Worm (Caenorhabditis elegans): ENCODE results near the gene cyp-35D1.
"Not testable (repeated sequence)": the region's sequence is repeated elsewhere in the genome, so short reads cannot be mapped to it uniquely, and the experiment has no call there.

The cyp-35D1 gene

ce11 chrV:16041925-16042742, 26.9 kb upstream of the cyp-35D1 start, which contains the start of the genes his-2 and his-1:
his-2 (minus strand) TSS chrV:16042283.
his-1 (plus strand) TSS chrV:16042520.
- TF ChIP-seq dao-5, him-1, W03F9.2 (tag; optimal IDR thresholded peaks at IDR 0.05): not testable (repeated sequence)

ce11 chrV:16042743-16043014, 26.4 kb upstream of the cyp-35D1 start:
- TF ChIP-seq dao-5 (tag; optimal IDR thresholded peaks at IDR 0.05) (no peak), him-1 (tag; optimal IDR thresholded peaks at IDR 0.05) (no peak)

ce11 chrV:16043686-16044085, 25.4 kb upstream of the cyp-35D1 start:
- TF ChIP-seq W03F9.2 (tag; optimal IDR thresholded peaks at IDR 0.05) (no peak), him-1 (tag; optimal IDR thresholded peaks at IDR 0.05) (no peak), dao-5 (tag; optimal IDR thresholded peaks at IDR 0.05) (no peak)

ce11 chrV:16045837-16046236, 23.2 kb upstream of the cyp-35D1 start, which contains the start of gene T10C6.15:
T10C6.15 (minus strand) TSS chrV:16045940.
- no peak for TF ChIP-seq dao-5 (tag; optimal IDR thresholded peaks at IDR 0.05)
- TF ChIP-seq him-1 (tag; optimal IDR thresholded peaks at IDR 0.05), result no peak
- no peak for TF ChIP-seq W03F9.2 (tag; optimal IDR thresholded peaks at IDR 0.05)

- TF ChIP-seq W03F9.2 (tag; optimal IDR thresholded peaks at IDR 0.05) (no peak), him-1 (tag; optimal IDR thresholded peaks at IDR 0.05) (no peak), dao-5 (tag; optimal IDR thresholded peaks at IDR 0.05) (no peak)
Observed at ce11 chrV:16046573-16046972, 22.5 kb upstream of the cyp-35D1 start, which contains the start of gene ZK285.2. ZK285.2 (plus strand) TSS chrV:16046873.

- TF ChIP-seq W03F9.2 (tag; optimal IDR thresholded peaks at IDR 0.05) (no peak), him-1 (tag; optimal IDR thresholded peaks at IDR 0.05) (no peak), dao-5 (tag; optimal IDR thresholded peaks at IDR 0.05) (no peak)
Observed at ce11 chrV:16047052-16047451, 22.0 kb upstream of the cyp-35D1 start.

ce11 chrV:16047508-16047907, 21.5 kb upstream of the cyp-35D1 start, which contains the start of gene str-198:
str-198 (plus strand) TSS chrV:16047808.
- TF ChIP-seq him-1 (tag; optimal IDR thresholded peaks at IDR 0.05), result no peak
- TF ChIP-seq dao-5 (tag; optimal IDR thresholded peaks at IDR 0.05), result no peak
- no peak for TF ChIP-seq W03F9.2 (tag; optimal IDR thresholded peaks at IDR 0.05)

- TF ChIP-seq him-1 (tag; optimal IDR thresholded peaks at IDR 0.05), result no peak
- TF ChIP-seq W03F9.2 (tag; optimal IDR thresholded peaks at IDR 0.05), result no peak
- no peak for TF ChIP-seq dao-5 (tag; optimal IDR thresholded peaks at IDR 0.05)
Observed at ce11 chrV:16049177-16049576, 19.9 kb upstream of the cyp-35D1 start, which contains the start of gene best-12. best-12 (plus strand) TSS chrV:16049477.

- TF ChIP-seq dao-5 (tag; optimal IDR thresholded peaks at IDR 0.05) (no peak), W03F9.2 (tag; optimal IDR thresholded peaks at IDR 0.05) (no peak), him-1 (tag; optimal IDR thresholded peaks at IDR 0.05) (no peak)
Observed at ce11 chrV:16053373-16053772, 15.7 kb upstream of the cyp-35D1 start, which contains the start of gene F14H3.3. F14H3.3 (minus strand) TSS chrV:16053473.

- TF ChIP-seq W03F9.2 (tag; optimal IDR thresholded peaks at IDR 0.05) (no peak), dao-5 (tag; optimal IDR thresholded peaks at IDR 0.05) (no peak), him-1 (tag; optimal IDR thresholded peaks at IDR 0.05) (no peak)
Observed at ce11 chrV:16055031-16055430, 14.0 kb upstream of the cyp-35D1 start, which contains the start of gene F14H3.4. F14H3.4 (minus strand) TSS chrV:16055072.

ce11 chrV:16057010-16057463, 12.0 kb upstream of the cyp-35D1 start, which contains the start of gene F14H3.5:
F14H3.5 (minus strand) TSS chrV:16057060.
- TF ChIP-seq W03F9.2 (tag; optimal IDR thresholded peaks at IDR 0.05) (no peak), him-1 (tag; optimal IDR thresholded peaks at IDR 0.05) (no peak), dao-5 (tag; optimal IDR thresholded peaks at IDR 0.05) (no peak)

ce11 chrV:16058872-16059271, 10.2 kb upstream of the cyp-35D1 start, which contains the start of gene F14H3.6:
F14H3.6 (minus strand) TSS chrV:16058893.
- no peak for TF ChIP-seq dao-5 (tag; optimal IDR thresholded peaks at IDR 0.05)
- no peak for TF ChIP-seq W03F9.2 (tag; optimal IDR thresholded peaks at IDR 0.05)
- TF ChIP-seq him-1 (tag; optimal IDR thresholded peaks at IDR 0.05), result no peak

ce11 chrV:16060135-16060534, 8.9 kb upstream of the cyp-35D1 start, which contains the start of gene F14H3.15:
F14H3.15 (minus strand) TSS chrV:16060235.
- TF ChIP-seq him-1 (tag; optimal IDR thresholded peaks at IDR 0.05) (no peak), W03F9.2 (tag; optimal IDR thresholded peaks at IDR 0.05) (no peak)

- no peak for TF ChIP-seq dao-5 (tag; optimal IDR thresholded peaks at IDR 0.05)
- no peak for TF ChIP-seq him-1 (tag; optimal IDR thresholded peaks at IDR 0.05)
- no peak for TF ChIP-seq W03F9.2 (tag; optimal IDR thresholded peaks at IDR 0.05)
Observed at ce11 chrV:16061993-16062392, 7.0 kb upstream of the cyp-35D1 start, which contains the start of gene fbxa-100. fbxa-100 (minus strand) TSS chrV:16062093.

All from whole organism, L4/young adult.